Fruit fly (Drosophila melanogaster) whole organism, embryonic: ENCODE results near the gene CG43367.
A peak's percentile ranks its signal among the peaks of the same experiment; 100 is the strongest.

ENCODE experiments used
- Adf1 ChIP-seq: fragments of 200-800 bp; sonication (Bioruptor generic); IDR thresholded peaks from 2 replicates; pipeline ENCODE4 v1.3.6; 2022; ENCODE audit warnings: missing biosample characterization, missing genetic modification characterization
- B-H1 ChIP-seq: fragments of 200-800 bp; sonication (Bioruptor generic); IDR thresholded peaks from 3 replicates; pipeline ENCODE4 v1.3.6; 2022; ENCODE audit warnings: missing biosample characterization, missing genetic modification characterization
- BtbVII ChIP-seq: fragments of 200-800 bp; sonication (Bioruptor generic); optimal IDR thresholded peaks from 3 replicates; lab custom pipeline; 2017; ENCODE audit warnings: missing biosample characterization, mild to moderate bottlenecking, missing genetic modification characterization
- CG10147 ChIP-seq: fragments of 200-800 bp; sonication (Bioruptor generic); optimal IDR thresholded peaks from 2 replicates; lab custom pipeline; 2019; ENCODE audit warnings: missing biosample characterization, mild to moderate bottlenecking, missing genetic modification characterization, moderate library complexity
- CG10366 ChIP-seq: fragments of 200-800 bp; sonication (Bioruptor generic); IDR thresholded peaks from 2 replicates; pipeline ENCODE4 v1.3.6; 2022; ENCODE audit warnings: missing biosample characterization, missing genetic modification characterization
- CG11504 ChIP-seq: fragments of 200-800 bp; sonication (Bioruptor generic); optimal IDR thresholded peaks from 3 replicates; lab custom pipeline; 2019; ENCODE audit warnings: missing biosample characterization, mild to moderate bottlenecking, missing genetic modification characterization, moderate library complexity
- CG13296 ChIP-seq: fragments of 200-800 bp; sonication (Bioruptor generic); optimal IDR thresholded peaks from 3 replicates; lab custom pipeline; 2018; ENCODE audit warnings: missing biosample characterization, mild to moderate bottlenecking, missing genetic modification characterization
- CG13624 ChIP-seq: fragments of 200-800 bp; sonication (Bioruptor generic); optimal IDR thresholded peaks from 2 replicates; lab custom pipeline; 2016; ENCODE audit warnings: missing biosample characterization, missing genetic modification characterization
- CG13775 ChIP-seq: fragments of 200-800 bp; sonication (Bioruptor generic); optimal IDR thresholded peaks from 3 replicates; lab custom pipeline; 2017; ENCODE audit warnings: missing biosample characterization, mild to moderate bottlenecking, missing genetic modification characterization
- CG15269 ChIP-seq: fragments of 200-800 bp; sonication (Bioruptor generic); optimal IDR thresholded peaks from 2 replicates; lab custom pipeline; 2018; ENCODE audit warnings: missing biosample characterization, mild to moderate bottlenecking, missing genetic modification characterization, moderate library complexity
- CG15479 ChIP-seq: fragments of 200-800 bp; sonication (Bioruptor generic); optimal IDR thresholded peaks from 3 replicates; lab custom pipeline; 2019; ENCODE audit warnings: missing biosample characterization, mild to moderate bottlenecking, missing genetic modification characterization, moderate library complexity
- CG31388 ChIP-seq: fragments of 200-800 bp; sonication (Bioruptor generic); optimal IDR thresholded peaks from 2 replicates; lab custom pipeline; 2016; ENCODE audit warnings: missing biosample characterization, missing genetic modification characterization
- CG3847 ChIP-seq: fragments of 200-800 bp; sonication (Bioruptor generic); IDR thresholded peaks from 2 replicates; pipeline ENCODE4 v1.3.6; 2022; ENCODE audit warnings: missing biosample characterization, missing genetic modification characterization
- CG43689 ChIP-seq: fragments of 200-800 bp; sonication (Bioruptor generic); IDR thresholded peaks from 2 replicates; pipeline ENCODE4 v1.3.6; 2022; ENCODE audit warnings: missing biosample characterization, missing genetic modification characterization
- CG4820 ChIP-seq: fragments of 200-800 bp; sonication (Bioruptor generic); optimal IDR thresholded peaks from 3 replicates; lab custom pipeline; 2016; ENCODE audit warnings: missing biosample characterization, missing genetic modification characterization
- CG6175 ChIP-seq: fragments of 200-800 bp; sonication (Bioruptor generic); IDR thresholded peaks from 3 replicates; pipeline ENCODE4 v1.3.6; 2022; ENCODE audit warnings: missing biosample characterization, missing genetic modification characterization
- CG6683 ChIP-seq: fragments of 200-800 bp; sonication (Bioruptor generic); optimal IDR thresholded peaks from 2 replicates; lab custom pipeline; 2017; ENCODE audit warnings: missing biosample characterization, mild to moderate bottlenecking, missing genetic modification characterization, missing genetic modification reagents
- CG6854 ChIP-seq: fragments of 200-800 bp; sonication (Bioruptor generic); optimal IDR thresholded peaks from 3 replicates; lab custom pipeline; 2017; ENCODE audit warnings: missing biosample characterization, mild to moderate bottlenecking, missing genetic modification characterization
- CG7372 ChIP-seq: fragments of 200-800 bp; sonication (Bioruptor generic); IDR thresholded peaks from 2 replicates; pipeline ENCODE4 v1.3.6; 2022; ENCODE audit warnings: missing biosample characterization, missing genetic modification characterization
- CG8388 ChIP-seq: fragments of 200-800 bp; sonication (Bioruptor generic); optimal IDR thresholded peaks from 2 replicates; lab custom pipeline; 2019; ENCODE audit warnings: missing biosample characterization, mild to moderate bottlenecking, missing genetic modification characterization, moderate library complexity
- CTCF ChIP-seq: fragments of 200-800 bp; sonication (Bioruptor generic); optimal IDR thresholded peaks from 2 replicates; lab custom pipeline; 2017; ENCODE audit warnings: missing biosample characterization, mild to moderate bottlenecking, missing genetic modification characterization, moderate library complexity
- Fer2 ChIP-seq: fragments of 200-800 bp; sonication (Bioruptor generic); optimal IDR thresholded peaks from 2 replicates; lab custom pipeline; 2018; ENCODE audit warnings: missing biosample characterization, mild to moderate bottlenecking, missing genetic modification characterization, moderate library complexity
- HLH3B ChIP-seq: fragments of 200-800 bp; sonication (Bioruptor generic); IDR thresholded peaks from 2 replicates; pipeline ENCODE4 v1.3.6; 2022; ENCODE audit warnings: missing biosample characterization, missing genetic modification characterization
- HLHmδ ChIP-seq: fragments of 200-800 bp; sonication (Bioruptor generic); optimal IDR thresholded peaks from 2 replicates; lab custom pipeline; 2018; ENCODE audit warnings: missing biosample characterization, mild to moderate bottlenecking, missing genetic modification characterization, moderate library complexity
- MESR4 ChIP-seq: fragments of 200-800 bp; sonication (Bioruptor generic); optimal IDR thresholded peaks from 2 replicates; lab custom pipeline; 2018; ENCODE audit warnings: missing biosample characterization, mild to moderate bottlenecking, missing genetic modification characterization, moderate library complexity
- Oli ChIP-seq: fragments of 200-800 bp; sonication (Bioruptor generic); optimal IDR thresholded peaks from 2 replicates; lab custom pipeline; 2018; ENCODE audit warnings: missing biosample characterization, mild to moderate bottlenecking, missing genetic modification characterization, moderate library complexity
- Optix ChIP-seq: fragments of 200-800 bp; sonication (Bioruptor generic); IDR thresholded peaks from 3 replicates; pipeline ENCODE4 v1.3.6; 2022; ENCODE audit warnings: missing biosample characterization, missing genetic modification characterization
- PHDP ChIP-seq: fragments of 200-800 bp; sonication (Bioruptor generic); optimal IDR thresholded peaks from 3 replicates; lab custom pipeline; 2018; ENCODE audit warnings: missing biosample characterization, mild to moderate bottlenecking, missing genetic modification characterization, moderate library complexity
- ash1 ChIP-seq: fragments of 200-800 bp; sonication (Bioruptor generic); optimal IDR thresholded peaks from 2 replicates; lab custom pipeline; 2018; ENCODE audit warnings: missing biosample characterization, mild to moderate bottlenecking, missing genetic modification characterization
- bbx ChIP-seq: fragments of 200-800 bp; sonication (Bioruptor generic); IDR thresholded peaks from 2 replicates; pipeline ENCODE4 v1.3.6; 2022; ENCODE audit warnings: missing biosample characterization, missing genetic modification characterization; ENCODE audit not compliant: partially characterized antibody
- corto ChIP-seq: fragments of 200-800 bp; sonication (Bioruptor generic); optimal IDR thresholded peaks from 2 replicates; lab custom pipeline; 2016; ENCODE audit warnings: missing biosample characterization, mild to moderate bottlenecking, missing genetic modification characterization, moderate library complexity
- ewg ChIP-seq: fragments of 200-800 bp; sonication (Bioruptor generic); optimal IDR thresholded peaks from 3 replicates; lab custom pipeline; 2017; ENCODE audit warnings: mild to moderate bottlenecking, missing biosample characterization, missing genetic modification reagents, missing genetic modification characterization
- ham ChIP-seq: fragments of 200-800 bp; sonication (Bioruptor generic); IDR thresholded peaks from 2 replicates; pipeline ENCODE4 v1.3.6; 2022; ENCODE audit warnings: missing biosample characterization, missing genetic modification characterization
- inv ChIP-seq: fragments of 200-800 bp; sonication (Bioruptor generic); IDR thresholded peaks from 2 replicates; pipeline ENCODE4 v1.3.6; 2022; ENCODE audit warnings: missing biosample characterization, missing genetic modification characterization; ENCODE audit not compliant: partially characterized antibody
- ken ChIP-seq: fragments of 200-800 bp; sonication (Bioruptor generic); IDR thresholded peaks from 3 replicates; pipeline ENCODE4 v1.3.6; 2022; ENCODE audit warnings: missing biosample characterization, missing genetic modification characterization
- knrl ChIP-seq: fragments of 200-800 bp; sonication (Bioruptor generic); IDR thresholded peaks from 3 replicates; pipeline ENCODE4 v1.3.6; 2022; ENCODE audit warnings: missing biosample characterization, missing genetic modification characterization; ENCODE audit not compliant: partially characterized antibody
- lab ChIP-seq: fragments of 200-800 bp; sonication (Bioruptor generic); optimal IDR thresholded peaks from 3 replicates; lab custom pipeline; 2017; ENCODE audit warnings: missing biosample characterization, missing genetic modification characterization, mild to moderate bottlenecking, moderate library complexity, missing genetic modification reagents
- mld ChIP-seq: fragments of 200-800 bp; sonication (Bioruptor generic); IDR thresholded peaks from 3 replicates; pipeline ENCODE4 v1.3.6; 2022; ENCODE audit warnings: missing biosample characterization, missing genetic modification characterization; ENCODE audit not compliant: partially characterized antibody
- otp ChIP-seq: fragments of 200-800 bp; sonication (Bioruptor generic); IDR thresholded peaks from 3 replicates; pipeline ENCODE4, ENCODE4 v1.3.6; 2022; ENCODE audit warnings: missing biosample characterization, missing genetic modification characterization
- p53 ChIP-seq: fragments of 200-800 bp; sonication (Bioruptor generic); optimal IDR thresholded peaks from 2 replicates; lab custom pipeline; 2016; ENCODE audit warnings: missing biosample characterization, missing genetic modification characterization
- pan ChIP-seq, 4 experiments: fragments of >200 bp in 3 of 4; fragments of 200-800 bp in 1 of 4; sonication (Bioruptor generic) in 1 of 4; optimal IDR thresholded peaks in 3 of 4; IDR thresholded peaks in 1 of 4; 2 replicates each; pipeline versions ENCODE4 v1.3.6 to Lab custom; 2017 to 2022; ENCODE audit warnings: missing biosample characterization in 2 of 4, missing genetic modification characterization in 2 of 4, mixed read lengths in 1 of 4
- pb ChIP-seq: fragments of 200-800 bp; sonication (Bioruptor generic); optimal IDR thresholded peaks from 3 replicates; lab custom pipeline; 2016; ENCODE audit warnings: missing biosample characterization, missing genetic modification characterization
- psq ChIP-seq: fragments of 200-800 bp; sonication (Bioruptor generic); optimal IDR thresholded peaks from 2 replicates; lab custom pipeline; 2017; ENCODE audit warnings: missing biosample characterization, missing genetic modification characterization
- salm ChIP-seq: fragments of 200-800 bp; sonication (Bioruptor generic); optimal IDR thresholded peaks from 2 replicates; lab custom pipeline; 2018; ENCODE audit warnings: missing biosample characterization, mild to moderate bottlenecking, missing genetic modification characterization
- sna ChIP-seq: fragments of 200-800 bp; sonication (Bioruptor generic); IDR thresholded peaks from 2 replicates; pipeline ENCODE4 v1.3.6; 2022; ENCODE audit warnings: missing biosample characterization, missing genetic modification characterization; ENCODE audit not compliant: partially characterized antibody
- sob ChIP-seq: fragments of 200-800 bp; sonication (Bioruptor generic); IDR thresholded peaks from 2 replicates; pipeline ENCODE4 v1.3.6; 2022; ENCODE audit warnings: missing biosample characterization, missing genetic modification characterization
- sug ChIP-seq: fragments of 200-800 bp; optimal IDR thresholded peaks from 2 replicates; lab custom pipeline; 2019; ENCODE audit warnings: missing biosample characterization, mild to moderate bottlenecking, missing genetic modification characterization, moderate library complexity
- trem ChIP-seq: fragments of 200-800 bp; optimal IDR thresholded peaks from 3 replicates; lab custom pipeline; 2019; ENCODE audit warnings: missing biosample characterization, mild to moderate bottlenecking, missing genetic modification characterization, moderate library complexity
- zen ChIP-seq: fragments of 200-800 bp; sonication (Bioruptor generic); optimal IDR thresholded peaks from 3 replicates; lab custom pipeline; 2018; ENCODE audit warnings: missing biosample characterization, mild to moderate bottlenecking, missing genetic modification characterization, moderate library complexity

The CG43367 gene

DNA sequence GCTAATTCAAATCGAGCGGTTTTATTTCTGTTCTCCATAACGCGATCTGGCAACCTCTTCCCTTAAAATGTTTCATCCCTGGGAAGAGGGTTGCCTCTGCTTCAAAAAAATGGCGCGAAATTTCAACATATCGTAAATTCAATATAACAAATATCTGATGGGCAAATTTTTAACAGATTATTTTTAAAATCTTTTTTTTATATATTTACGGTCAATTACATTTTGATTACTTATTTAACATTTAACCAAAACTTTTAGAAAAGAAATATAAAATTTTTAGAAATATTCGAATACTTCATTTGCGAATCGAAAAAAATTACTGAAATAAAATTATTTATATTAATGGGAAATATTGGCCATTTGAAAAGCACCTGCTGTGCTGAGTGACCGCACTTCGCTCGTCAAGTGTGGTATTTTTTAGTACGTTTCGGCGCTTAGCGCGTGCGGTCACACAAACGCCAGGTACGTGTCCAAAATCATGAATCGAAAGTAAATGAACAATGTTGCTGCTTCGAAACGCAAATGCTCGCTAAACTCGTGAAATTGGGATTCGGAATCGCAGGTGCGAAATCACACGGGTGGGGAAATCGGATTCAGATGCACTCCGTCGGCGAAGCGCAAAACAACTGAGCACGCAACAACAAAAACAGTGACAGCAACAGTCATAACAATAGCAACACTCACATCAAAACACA, 23.7 kb upstream of the CG43367 start, which contains the start of gene Ero1L (continued):
- TF ChIP-seq ewg (GFP tag; lab: Kevin White, UChicago) (no peak), CG15269 (tag; lab: Kevin White, UChicago) (no peak), trem (tag; lab: Kevin White, UChicago) (peak; percentile 66), p53 (GFP tag; lab: Kevin White, UChicago) (no peak), Oli (tag; lab: Kevin White, UChicago) (no peak), otp (GFP tag; lab: Robert Waterston, UW) (peak; percentile 30; the same call in 1 of the 3 replicates), PHDP (tag; lab: Kevin White, UChicago) (peak; percentile 50), pb (GFP tag; lab: Kevin White, UChicago) (no peak), B-H1 (no peak), corto (no peak), psq (GFP tag; lab: Kevin White, UChicago) (no peak), ken (GFP tag; lab: Robert Waterston, UW) (no peak), sob (GFP tag; lab: Robert Waterston, UW) (no peak), CG15479 (GFP tag; lab: Kevin White, UChicago) (no peak), salm (tag; lab: Kevin White, UChicago) (no peak), pan (optimal IDR thresholded peaks at IDR 0.05; lab: Kevin White, UChicago) (no peak), pan (GFP tag; optimal IDR thresholded peaks at IDR 0.05 in 1 of 2, IDR thresholded peaks at IDR 0.05 in 1 of 2) (no peak), CG6683 (GFP tag; lab: Kevin White, UChicago) (no peak), Optix (GFP tag; lab: Robert Waterston, UW) (no peak), lab (peak; percentile 67), ham (GFP tag; lab: Robert Waterston, UW) (no peak), knrl (0 out of 3 replicates have a peak, but pooled peaks have one; percentile 47), bbx (peak; percentile 50), CG3847 (GFP tag; lab: Robert Waterston, UW) (peak; percentile 54), CG13775 (no peak), CG10147 (GFP tag; lab: Kevin White, UChicago) (peak; percentile 36), CTCF (GFP tag; lab: Kevin White, UChicago) (peak; percentile 14), CG7372 (GFP tag; lab: Robert Waterston, UW) (no peak), BtbVII (GFP tag; lab: Kevin White, UChicago) (no peak), Fer2 (tag; lab: Kevin White, UChicago) (peak; percentile 10), CG13296 (GFP tag; lab: Kevin White, UChicago) (no peak), CG31388 (GFP tag; lab: Kevin White, UChicago) (no peak), sna (GFP tag; lab: Robert Waterston, UW) (no peak), zen (tag; lab: Kevin White, UChicago) (peak; percentile 32), CG11504 (tag; lab: Kevin White, UChicago) (no peak), Adf1 (GFP tag; lab: Robert Waterston, UW) (peak; percentile 43; the same call in 1 of the 2 replicates), CG43689 (no peak), CG6854 (GFP tag; lab: Kevin White, UChicago) (no peak), CG10366 (GFP tag; lab: Robert Waterston, UW) (no peak), mld (GFP tag; lab: Robert Waterston, UW) (no peak), HLH3B (GFP tag; lab: Robert Waterston, UW) (no peak), CG6175 (GFP tag; lab: Robert Waterston, UW) (no peak), MESR4 (GFP tag; lab: Kevin White, UChicago) (peak; percentile 97), CG8388 (GFP tag; lab: Kevin White, UChicago) (no peak), CG4820 (GFP tag; lab: Kevin White, UChicago) (peak; percentile 11), ash1 (GFP tag; lab: Kevin White, UChicago) (no peak), HLHmδ (no peak), sug (tag; lab: Kevin White, UChicago) (no peak), CG13624 (GFP tag; lab: Kevin White, UChicago) (no peak), inv (GFP tag; lab: Robert Waterston, UW) (no peak)
